Fruit fly (Drosophila melanogaster) ovary, adult (tissue): ENCODE results near the gene CG12498.

Experiments used
- CG17801 ChIP-seq: fragments of 200-800 bp; optimal IDR thresholded peaks from 2 replicates; lab custom pipeline; 2019; ENCODE audit warnings: missing biosample characterization, mild to moderate bottlenecking, missing genetic modification characterization, moderate library complexity; ENCODE audit not compliant: partially characterized antibody

The CG12498 gene

DNA sequence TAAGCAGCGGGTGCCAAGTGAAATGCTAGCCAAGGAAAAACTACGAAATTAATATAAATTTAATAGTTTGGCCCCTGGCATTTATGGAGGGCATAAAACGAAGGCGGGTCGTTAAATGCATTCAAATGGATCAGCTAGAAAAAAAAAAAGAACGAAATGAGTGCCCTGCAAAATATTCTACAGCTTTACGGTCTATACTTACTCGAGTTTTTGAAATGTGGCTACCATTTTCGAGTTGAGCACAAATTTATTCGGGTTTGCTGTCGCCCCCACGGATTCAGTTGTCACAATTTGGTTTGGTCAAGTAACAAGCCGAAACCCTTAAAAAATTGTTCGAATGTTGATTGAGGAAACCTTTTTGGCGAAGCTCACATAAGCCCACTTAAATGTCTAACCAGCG, at the start of gene CG12498:
CG12498 (plus strand) TSS at position 301 of the 400 bp plus-strand sequence.
- no peak for TF ChIP-seq CG17801

DNA sequence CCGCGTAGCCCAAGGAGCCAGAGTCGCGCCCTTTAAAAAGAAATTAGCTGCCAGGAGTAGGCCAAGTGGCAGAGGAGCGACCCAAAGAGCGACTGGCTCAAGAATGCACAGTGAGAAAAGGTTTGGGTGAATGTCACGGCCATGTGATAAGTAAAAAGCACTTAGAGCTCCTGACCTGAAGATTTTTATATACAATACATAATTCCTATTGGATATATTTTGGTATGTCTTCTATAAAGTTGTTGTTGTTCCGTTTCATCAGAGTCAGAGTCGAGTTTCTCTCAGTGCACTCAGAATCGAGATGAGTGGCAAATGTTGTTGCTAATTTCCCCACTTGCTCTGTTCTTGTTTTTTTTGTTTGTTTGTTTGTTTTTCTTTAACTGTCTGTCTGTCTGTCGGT, 48.5 kb upstream of the CG12498 start:
- no peak for TF ChIP-seq CG17801

DNA sequence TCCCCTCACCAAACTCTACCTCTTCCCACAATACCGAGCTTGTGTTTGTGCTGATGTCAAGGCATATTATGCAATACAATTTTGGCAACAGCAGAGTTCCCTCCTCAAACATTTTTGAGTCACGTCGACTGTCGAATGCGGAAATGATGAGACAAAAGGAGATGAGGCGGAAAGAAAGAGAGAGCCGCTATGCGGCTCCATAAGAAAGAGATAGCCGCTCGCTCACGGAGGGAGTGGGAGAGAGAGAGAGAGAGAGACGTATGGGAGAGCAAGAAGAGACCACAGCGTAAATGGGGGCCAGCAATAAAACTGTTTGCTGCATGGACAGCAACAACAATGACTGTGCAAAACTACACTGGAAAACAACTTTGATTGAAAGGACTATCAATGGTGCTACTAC, 44.2 kb upstream of the CG12498 start:
- no peak for TF ChIP-seq CG17801

DNA sequence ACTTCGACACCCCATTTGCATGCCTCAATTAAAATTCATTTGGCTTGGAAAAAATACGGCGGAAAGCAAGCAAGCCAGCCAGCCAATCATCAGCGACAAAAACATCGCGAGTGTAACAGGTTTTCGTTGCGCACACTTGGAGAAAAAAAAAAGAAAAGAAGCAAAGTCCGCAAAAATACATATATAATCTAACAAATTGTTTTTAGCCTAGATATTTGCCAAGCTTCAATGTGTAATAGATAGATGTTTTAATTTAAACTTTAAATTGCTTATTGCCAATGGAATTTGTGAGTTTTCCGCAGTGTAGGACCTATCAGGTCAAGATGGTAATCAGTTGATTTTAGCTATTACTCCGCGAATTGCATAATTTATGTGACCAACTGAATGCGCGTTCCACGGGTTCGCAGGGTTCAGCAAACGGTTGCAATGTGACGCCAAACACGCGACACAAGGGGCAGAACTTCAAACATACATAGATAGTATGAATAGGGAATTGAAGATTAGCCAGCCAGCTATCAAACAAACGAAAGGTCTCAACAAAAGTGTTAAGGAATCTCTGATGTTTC, 23.0 kb upstream of the CG12498 start:
- peak; percentile 60 for TF ChIP-seq CG17801

DNA sequence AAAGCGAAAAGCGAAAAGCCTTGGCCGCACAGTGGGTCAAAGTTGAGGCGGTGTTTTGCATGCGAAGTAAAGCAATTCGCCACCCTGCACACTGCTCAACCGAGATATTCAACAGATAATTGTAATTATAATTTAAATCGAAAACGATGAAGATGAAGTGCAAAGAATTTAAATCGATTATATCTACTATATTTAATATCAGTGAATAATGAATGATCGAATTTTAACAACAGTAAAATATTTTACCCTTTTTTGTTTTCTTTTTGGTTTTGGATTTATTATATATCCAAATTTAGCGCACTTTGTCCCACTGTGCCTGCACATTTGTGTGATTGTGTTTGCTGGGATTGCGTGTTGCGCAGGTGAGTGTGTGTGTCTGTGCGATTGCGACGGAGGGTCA, 22.4 kb upstream of the CG12498 start:
- peak; percentile 94 for TF ChIP-seq CG17801

DNA sequence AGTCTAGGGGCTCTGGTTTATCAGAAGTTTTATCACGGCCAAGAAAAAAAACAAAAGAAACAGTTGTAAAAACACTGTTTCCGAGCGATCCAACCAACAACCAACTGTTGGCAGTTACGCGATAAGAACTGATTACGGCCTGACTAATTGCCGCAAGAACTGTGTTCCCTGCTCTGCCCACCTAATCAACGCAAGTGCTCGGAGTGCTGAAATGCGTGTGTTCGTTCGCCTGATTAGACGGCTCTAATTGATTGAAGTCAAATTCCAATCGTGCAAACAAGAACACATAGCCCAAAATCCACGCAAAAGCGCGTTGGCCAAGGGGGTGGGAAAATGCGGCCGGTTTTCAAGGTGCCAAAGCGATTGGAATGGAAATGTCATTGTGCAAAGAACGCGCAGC, 21.8 kb upstream of the CG12498 start:
- TF ChIP-seq CG17801: no peak

DNA sequence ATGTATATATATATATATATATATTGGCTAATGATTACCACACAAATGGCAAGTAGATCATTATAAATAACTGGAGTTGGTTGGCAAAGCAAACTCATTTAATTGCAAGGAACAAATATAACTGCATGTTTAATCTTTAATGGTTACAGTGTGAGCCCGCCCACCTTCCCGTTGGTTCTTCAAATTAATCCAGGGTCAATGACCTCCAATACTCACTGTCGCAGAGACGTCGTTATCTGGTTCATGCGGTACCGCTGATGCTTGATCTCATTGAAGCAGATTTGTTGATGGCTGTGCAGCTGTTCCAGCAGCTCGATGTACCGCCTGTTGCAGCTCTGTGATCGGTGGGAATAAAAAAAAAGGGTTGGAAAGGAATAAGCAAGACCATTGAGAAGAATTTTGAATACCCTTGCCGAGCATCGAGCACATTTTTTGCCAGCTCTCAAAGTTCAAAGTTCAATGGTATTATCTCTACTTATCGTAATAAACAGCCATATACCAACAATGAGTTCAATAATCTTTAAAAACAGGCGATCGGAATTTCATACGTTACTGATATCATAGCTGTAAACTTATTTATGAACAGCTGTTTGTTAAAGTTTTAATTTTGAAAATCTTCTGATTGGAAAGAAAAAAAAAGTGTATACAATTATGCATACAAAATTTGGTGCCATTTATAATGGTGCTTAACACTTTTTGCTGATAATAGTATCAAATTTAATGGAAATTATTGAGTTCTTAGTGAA, 21.2 kb upstream of the CG12498 start:
- TF ChIP-seq CG17801: no peak

DNA sequence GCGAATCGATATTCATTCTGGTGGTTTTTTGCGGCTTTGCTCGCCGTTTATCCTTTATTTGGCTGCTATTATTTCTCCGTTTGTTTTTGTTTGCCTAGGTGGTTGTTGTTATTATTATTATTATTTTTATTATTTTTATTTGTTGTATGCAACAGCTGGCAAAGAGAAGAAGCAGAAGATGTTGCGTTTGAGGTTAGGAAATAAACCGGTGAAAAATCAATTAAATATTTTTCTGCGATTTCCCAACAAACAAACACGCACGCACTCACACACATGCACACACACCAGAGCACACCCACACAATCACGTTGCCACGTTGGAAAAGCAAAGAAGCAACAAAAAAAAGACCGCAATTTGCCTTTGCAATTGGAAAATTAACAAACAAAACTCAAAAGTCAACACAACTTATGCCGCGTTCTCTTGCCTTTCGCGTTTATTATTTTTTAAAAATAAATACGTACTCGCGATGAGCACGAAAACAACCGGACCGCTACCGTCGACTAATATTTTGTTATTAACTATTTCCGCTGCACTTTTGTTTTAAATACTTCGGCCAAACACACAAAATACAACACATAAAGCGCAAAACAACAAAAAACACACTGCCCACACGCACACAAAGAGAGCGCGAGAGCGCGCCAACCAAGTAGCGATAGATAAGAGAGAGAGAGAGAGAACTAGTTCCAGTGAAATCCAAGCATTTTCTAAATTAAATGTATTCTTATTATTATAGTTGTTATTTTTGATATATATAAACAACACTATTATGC, 20.2 kb upstream of the CG12498 start:
- TF ChIP-seq CG17801: peak; percentile 43

DNA sequence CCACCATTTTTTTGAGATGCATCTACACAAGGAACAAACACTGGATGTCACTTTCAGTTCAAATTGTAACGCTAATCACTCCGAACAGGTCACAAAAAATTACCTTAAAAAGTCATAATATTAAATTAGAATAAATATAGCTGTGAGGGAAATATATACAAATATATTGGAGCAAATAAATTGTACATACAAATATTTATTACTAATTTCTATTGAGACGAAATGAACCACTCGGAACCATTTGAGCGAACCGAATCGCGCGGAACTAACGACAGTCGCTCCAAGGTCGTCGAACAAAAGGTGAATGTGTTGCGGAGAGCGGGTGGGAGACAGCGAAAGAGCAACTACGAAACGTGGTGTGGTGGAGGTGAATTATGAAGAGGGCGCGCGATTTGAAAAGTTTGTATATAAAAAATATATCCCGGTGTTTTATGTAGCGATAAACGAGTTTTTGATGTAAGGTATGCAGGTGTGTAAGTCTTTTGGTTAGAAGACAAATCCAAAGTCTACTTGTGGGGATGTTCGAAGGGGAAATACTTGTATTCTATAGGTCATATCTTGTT, 19.5 kb upstream of the CG12498 start, which contains the start of gene CG32795:
CG32795 (minus strand) TSS at position 513 of the 563 bp plus-strand sequence.
- no peak for TF ChIP-seq CG17801

DNA sequence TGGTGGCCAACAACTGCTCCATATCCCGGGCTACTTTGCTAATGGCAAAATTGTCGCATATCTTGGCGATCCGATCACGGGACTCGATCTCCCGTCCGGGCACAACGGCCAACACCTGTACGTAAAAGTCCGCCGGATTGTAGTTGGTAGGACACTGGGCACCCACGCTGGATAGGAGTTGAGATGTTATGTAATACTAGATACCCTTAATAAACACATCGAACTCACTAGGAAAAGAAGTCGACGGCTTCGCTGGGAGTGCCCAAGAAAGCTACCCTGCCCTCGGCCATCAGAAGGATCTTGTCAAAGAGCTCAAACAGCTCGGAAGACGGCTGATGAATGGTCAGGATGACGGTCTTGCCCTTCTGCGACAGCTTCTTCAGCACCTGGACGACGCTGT, 17.8 kb upstream of the CG12498 start:
- no peak for TF ChIP-seq CG17801

DNA sequence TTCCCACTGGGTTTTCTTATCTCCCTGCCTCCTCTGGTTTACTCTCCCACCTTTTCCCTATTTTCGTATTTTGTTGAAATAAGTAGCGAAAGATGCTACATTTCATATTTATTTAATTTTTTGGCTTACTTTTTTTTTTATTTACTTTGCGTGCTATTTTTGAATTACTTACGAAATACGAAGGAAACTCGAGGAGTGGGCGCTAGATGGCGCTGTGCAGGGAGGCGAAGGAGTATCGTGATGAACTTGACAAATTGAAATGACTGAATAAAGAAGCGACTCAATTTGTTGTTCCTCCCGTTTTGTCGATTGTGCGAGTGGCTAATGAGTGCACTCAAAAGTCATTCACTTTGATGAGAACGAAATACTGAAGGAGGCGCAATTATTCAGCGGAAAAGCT, 14.8 kb upstream of the CG12498 start:
- TF ChIP-seq CG17801: no peak

DNA sequence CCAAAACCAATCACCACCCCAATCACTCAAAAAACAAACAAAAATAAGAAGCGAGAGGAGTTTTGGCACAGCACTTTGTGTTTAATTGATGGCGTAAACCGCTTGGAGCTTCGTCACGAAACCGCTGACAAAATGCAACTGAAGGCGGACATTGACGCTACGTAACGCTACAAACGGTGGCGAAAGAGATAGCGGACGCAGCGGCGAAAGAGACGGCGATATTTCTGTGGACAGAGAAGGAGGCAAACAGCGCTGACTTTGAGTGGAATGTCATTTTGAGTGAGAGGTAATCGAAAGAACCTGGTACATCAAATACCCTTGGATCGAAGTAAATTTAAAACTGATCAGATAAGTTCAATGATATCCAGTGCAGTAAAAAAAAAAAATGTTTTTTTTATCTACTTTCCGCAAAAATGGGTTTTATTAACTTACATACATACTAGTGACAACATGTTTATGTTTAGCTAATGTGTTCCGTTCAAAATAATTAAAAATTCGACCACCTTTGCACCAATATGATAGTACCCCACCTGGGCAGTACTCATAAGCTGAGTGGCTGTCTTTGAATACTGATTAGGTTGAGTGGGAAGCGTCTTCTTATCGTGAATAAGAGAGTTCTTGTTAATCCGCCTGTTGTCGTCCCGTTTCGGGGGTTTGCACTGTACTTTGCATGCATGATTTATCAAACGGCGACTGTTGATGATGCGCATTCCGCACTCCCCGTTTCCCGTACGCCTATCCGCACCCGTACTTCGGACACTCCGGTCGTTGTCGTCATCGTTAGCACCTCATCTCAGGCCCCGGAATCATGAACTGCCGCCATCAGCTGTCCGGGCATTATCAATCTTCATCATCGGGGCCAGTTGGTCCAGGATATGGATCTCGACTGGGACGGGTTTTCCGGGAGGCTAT, 13.1 kb upstream of the CG12498 start, which contains the start of gene w:
w (minus strand) TSS at position 122 of the 912 bp plus-strand sequence.
- TF ChIP-seq CG17801: no peak

DNA sequence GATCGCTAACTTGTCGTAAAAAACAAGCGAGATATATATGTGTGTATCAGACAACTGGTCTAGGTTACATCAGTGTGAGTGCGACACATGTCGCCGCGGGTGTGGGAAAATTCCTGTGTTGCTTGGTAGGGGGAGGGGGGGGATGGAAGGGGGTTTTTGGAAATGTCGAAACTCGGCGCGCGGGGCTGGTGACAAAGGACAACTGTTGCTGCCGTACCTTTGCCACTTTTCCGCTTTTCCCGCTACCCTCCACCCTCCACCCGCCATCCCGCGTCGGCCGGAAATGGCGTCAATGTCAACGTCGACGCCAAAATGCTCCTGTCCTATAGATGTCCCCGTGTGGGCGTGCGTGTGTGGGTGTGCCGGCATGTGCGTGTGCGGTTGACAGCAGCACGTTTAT, 6.7 kb upstream of the CG12498 start:
- no peak for TF ChIP-seq CG17801

DNA sequence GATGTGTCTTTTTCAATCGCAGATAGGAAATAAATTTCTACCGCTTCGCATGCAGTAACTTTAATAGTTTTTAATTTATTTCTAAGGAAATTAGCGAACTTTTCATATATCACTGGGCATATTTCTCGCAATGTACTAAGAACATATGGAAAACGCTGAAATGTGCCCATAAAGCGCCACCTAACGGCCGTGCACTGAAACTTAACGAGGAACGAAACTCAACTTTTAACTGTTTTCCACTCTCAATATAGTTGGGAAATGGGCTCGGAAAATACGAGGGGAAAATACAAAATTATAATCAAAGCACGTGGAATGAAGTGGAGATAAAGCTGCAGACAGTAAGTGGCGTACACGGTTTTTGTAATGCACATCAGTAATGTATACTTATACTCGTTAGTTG, 5.9 kb upstream of the CG12498 start:
- TF ChIP-seq CG17801: no peak

DNA sequence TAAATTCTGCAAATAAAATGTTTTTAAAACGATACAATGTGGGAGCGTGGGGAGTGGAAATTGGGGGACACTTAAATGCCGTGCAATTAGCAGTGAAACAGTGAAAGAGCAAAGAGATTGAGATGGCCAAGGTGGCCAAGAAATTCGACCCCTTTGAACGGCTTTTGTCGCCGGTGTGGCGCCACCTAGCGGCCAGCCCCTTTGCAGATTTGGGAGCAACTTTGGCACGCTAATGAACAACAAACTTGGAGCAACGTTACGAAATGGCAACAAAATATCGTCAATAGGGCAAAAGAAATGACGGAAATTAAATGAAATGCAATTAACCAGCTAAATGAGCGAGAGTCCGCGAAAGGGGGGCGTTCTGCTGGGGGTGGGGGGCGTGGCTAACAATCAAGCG, 1.4 kb downstream of the CG12498 start:
- TF ChIP-seq CG17801: no peak

DNA sequence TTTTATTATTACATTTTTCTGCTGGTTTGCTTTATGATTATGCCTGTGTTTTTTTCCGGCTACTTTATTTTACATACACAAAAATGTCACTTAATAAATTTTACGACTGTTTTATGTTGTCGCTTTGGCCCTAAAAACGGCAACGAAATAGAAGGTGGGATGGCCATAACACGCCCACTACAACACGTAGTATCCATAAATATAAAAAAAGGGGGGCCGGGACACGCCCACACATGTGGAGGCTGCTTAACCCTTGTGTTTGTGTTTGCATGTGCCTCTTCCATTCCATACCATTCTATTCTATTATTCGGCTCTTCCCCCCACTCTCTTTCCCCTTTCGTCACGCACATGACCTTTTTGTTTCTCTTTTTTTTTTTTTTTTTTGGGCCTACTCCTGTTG, 2.0 kb downstream of the CG12498 start:
- TF ChIP-seq CG17801: no peak
